Fruit fly (Drosophila melanogaster): ENCODE measurements around the gene CG32262.
A peak's percentile ranks its signal among the peaks of the same experiment; 100 is the strongest.

Gene CG32262

dm6 chr3L:3851847-3852246 lies 41.9 kb upstream of the CG32262 start (continued):
- TF ChIP-seq Doc3 (GFP tag; IDR thresholded peaks at IDR 0.05; ENCODE audit: partially characterized antibody): no peak
- TF ChIP-seq CG14050 (GFP tag; IDR thresholded peaks at IDR 0.05): no peak
- TF ChIP-seq CG2120 (GFP tag; optimal IDR thresholded peaks at IDR 0.05): peak; percentile 43
- no peak for TF ChIP-seq Gsc (GFP tag; IDR thresholded peaks at IDR 0.05)
- peak; percentile 4 for TF ChIP-seq jing (GFP tag; optimal IDR thresholded peaks at IDR 0.05)
- no peak for TF ChIP-seq CG12236 (GFP tag; optimal IDR thresholded peaks at IDR 0.05)
- peak; percentile 11 for TF ChIP-seq jumu (GFP tag; optimal IDR thresholded peaks at IDR 0.05)
- no peak for TF ChIP-seq wdn (GFP tag; IDR thresholded peaks at IDR 0.05)
- peak; percentile 12 for TF ChIP-seq Hsf (GFP tag; optimal IDR thresholded peaks at IDR 0.05)
- TF ChIP-seq knrl (GFP tag; IDR thresholded peaks at IDR 0.05; ENCODE audit: partially characterized antibody): no peak
- no peak for TF ChIP-seq MESR4 (GFP tag; optimal IDR thresholded peaks at IDR 0.05)
- no peak for TF ChIP-seq B-H1 (GFP tag; IDR thresholded peaks at IDR 0.05)
- TF ChIP-seq Adf1 (GFP tag; IDR thresholded peaks at IDR 0.05): no peak
- TF ChIP-seq crc (GFP tag; optimal IDR thresholded peaks at IDR 0.05): no peak
- no peak for TF ChIP-seq CG13296 (GFP tag; optimal IDR thresholded peaks at IDR 0.05)
- TF ChIP-seq PHDP (tag; optimal IDR thresholded peaks at IDR 0.05): peak; percentile 24
- TF ChIP-seq pho (GFP tag; optimal IDR thresholded peaks at IDR 0.05): no peak
- TF ChIP-seq pita (GFP tag; optimal IDR thresholded peaks at IDR 0.05): no peak
- TF ChIP-seq CG9727 (GFP tag; optimal IDR thresholded peaks at IDR 0.05): peak; percentile 41
- no peak for TF ChIP-seq CG5180 (GFP tag; optimal IDR thresholded peaks at IDR 0.05)
- TF ChIP-seq sqz (GFP tag; optimal IDR thresholded peaks at IDR 0.05): no peak
- TF ChIP-seq Max (GFP tag; optimal IDR thresholded peaks at IDR 0.05): no peak
- peak; percentile 14 to 49 for TF ChIP-seq dpn (GFP tag; optimal IDR thresholded peaks at IDR 0.05)
- TF ChIP-seq NfI (GFP tag; optimal IDR thresholded peaks at IDR 0.05): no peak
- no peak for TF ChIP-seq ranshi (GFP tag; IDR thresholded peaks at IDR 0.05)
- TF ChIP-seq Poxn (GFP tag; IDR thresholded peaks at IDR 0.05): no peak
- no peak for TF ChIP-seq HmgD (GFP tag; optimal IDR thresholded peaks at IDR 0.05)
- TF ChIP-seq dmrt11E (tag; optimal IDR thresholded peaks at IDR 0.05): peak; percentile 62
- TF ChIP-seq Ets65A (GFP tag): no peak
- no peak for TF ChIP-seq Dek (tag; optimal IDR thresholded peaks at IDR 0.05)
- TF ChIP-seq Dref (GFP tag; IDR thresholded peaks at IDR 0.05): no peak
- TF ChIP-seq CG17802 (tag; optimal IDR thresholded peaks at IDR 0.05): no peak
- no peak for TF ChIP-seq CG4854 (GFP tag; optimal IDR thresholded peaks at IDR 0.05)
- no peak for TF ChIP-seq Nf-YB (GFP tag; optimal IDR thresholded peaks at IDR 0.05)
- TF ChIP-seq mirr (GFP tag; optimal IDR thresholded peaks at IDR 0.05): no peak
- TF ChIP-seq eyg (GFP tag; optimal IDR thresholded peaks at IDR 0.05): no peak
- TF ChIP-seq CG15479 (GFP tag; optimal IDR thresholded peaks at IDR 0.05): no peak
- TF ChIP-seq CG3163 (GFP tag; optimal IDR thresholded peaks at IDR 0.05): no peak
- TF ChIP-seq Camta (GFP tag; optimal IDR thresholded peaks at IDR 0.05): no peak
- TF ChIP-seq CG13775 (GFP tag; optimal IDR thresholded peaks at IDR 0.05): peak; percentile 10
- TF ChIP-seq CG16815 (GFP tag; optimal IDR thresholded peaks at IDR 0.05): peak; percentile 6
- no peak for TF ChIP-seq yki (optimal IDR thresholded peaks at IDR 0.05)
- no peak for TF ChIP-seq HmgZ (tag; optimal IDR thresholded peaks at IDR 0.05)
- peak; percentile 2 for TF ChIP-seq pum (GFP tag; optimal IDR thresholded peaks at IDR 0.05)
- no peak for TF ChIP-seq aop (GFP tag; IDR thresholded peaks at IDR 0.05)
- TF ChIP-seq CG14441 (GFP tag; IDR thresholded peaks at IDR 0.05): no peak
- no peak for TF ChIP-seq crol (GFP tag; IDR thresholded peaks at IDR 0.05)
- peak; percentile 45 for TF ChIP-seq Ssrp (tag; optimal IDR thresholded peaks at IDR 0.05)
- TF ChIP-seq repo (GFP tag; optimal IDR thresholded peaks at IDR 0.05): no peak
- TF ChIP-seq CG2129 (GFP tag; IDR thresholded peaks at IDR 0.05; ENCODE audit: partially characterized antibody): no peak
- TF ChIP-seq cad (GFP tag; optimal IDR thresholded peaks at IDR 0.05): no peak
- TF ChIP-seq CG6813 (GFP tag; optimal IDR thresholded peaks at IDR 0.05): no peak
- peak; percentile 45 for TF ChIP-seq CG11504 (tag; optimal IDR thresholded peaks at IDR 0.05)
